Worm (Caenorhabditis elegans): Measurements from ENCODE around the gene srh-231.

DNA sequence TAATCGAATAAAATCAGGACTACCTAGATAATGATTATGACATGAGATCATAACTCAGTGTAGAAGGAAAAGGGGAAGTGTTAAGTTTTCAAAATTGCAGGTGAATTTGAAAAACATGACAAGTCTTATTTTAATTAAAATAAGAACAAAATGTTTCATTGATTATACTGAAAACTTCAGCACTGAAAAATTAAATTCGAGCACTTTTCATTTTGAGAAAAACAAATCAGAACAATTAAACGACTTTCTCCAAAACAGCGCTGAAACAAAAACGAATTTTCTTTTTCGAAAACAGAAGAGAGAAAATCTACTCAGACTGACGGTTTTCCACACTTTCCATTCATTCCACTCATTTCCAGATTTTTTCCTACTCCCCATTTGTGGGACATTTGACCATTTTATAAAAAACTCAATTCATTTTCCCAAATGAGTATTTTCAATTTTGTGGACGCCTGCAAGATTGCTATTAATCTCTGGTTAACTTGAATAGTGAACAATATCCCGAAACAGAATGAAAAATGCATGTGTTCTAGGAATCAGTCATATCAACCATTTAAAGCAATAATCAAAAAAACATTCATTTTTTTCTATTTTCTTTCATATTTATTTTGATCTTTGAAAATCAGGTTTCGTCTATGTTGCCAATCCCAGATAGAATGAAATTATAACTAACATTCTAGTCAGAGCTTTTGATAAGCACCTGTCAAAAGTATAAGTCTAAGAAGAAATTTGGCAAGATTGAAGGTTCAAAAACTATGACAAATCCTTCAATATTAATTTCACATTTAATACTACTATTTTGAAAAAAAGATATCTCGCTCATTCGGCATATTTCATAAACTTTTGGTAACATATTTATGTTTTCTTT is at the start of gene srh-231, which contains the start of gene srh-275:
- TF ChIP-seq B0310.2 (tag; optimal IDR thresholded peaks at IDR 0.05) = no peak
- no peak for TF ChIP-seq ama-1 (optimal IDR thresholded peaks at IDR 0.05)
- TF ChIP-seq sea-1 (GFP tag; conservative IDR thresholded peaks at IDR 0.05) = no peak
